Worm (Caenorhabditis elegans) whole organism, mixed stage, embryonic: ENCODE data around the gene K06A9.3.

Experiments used
- M03D4.4 ChIP-seq: sonication (generic microtip); optimal IDR thresholded peaks from 2 replicates; lab custom pipeline; 2017; ENCODE audit warnings: mild to moderate bottlenecking, missing genetic modification characterization, missing compliant biosample characterization
- bed-3 ChIP-seq: fragments of 200-800 bp; sonication (Bioruptor generic); optimal IDR thresholded peaks from 3 replicates; lab custom pipeline; 2018; ENCODE audit warnings: mild to moderate bottlenecking, missing genetic modification characterization, moderate library complexity, missing compliant biosample characterization
- blmp-1 ChIP-seq: fragments of 150-350 bp; optimal IDR thresholded peaks from 2 replicates; lab custom pipeline; 2014; ENCODE audit warnings: missing biosample characterization, missing genetic modification characterization
- ceh-39 ChIP-seq: fragments of 150-350 bp; optimal IDR thresholded peaks from 2 replicates; lab custom pipeline; 2014; ENCODE audit warnings: missing biosample characterization, missing genetic modification characterization
- ceh-43 ChIP-seq: fragments of 200-800 bp; sonication (Bioruptor generic); optimal IDR thresholded peaks from 2 replicates; lab custom pipeline; 2018; ENCODE audit warnings: mild to moderate bottlenecking, missing genetic modification characterization, moderate library complexity, missing compliant biosample characterization
- ceh-83 ChIP-seq: fragments of 200-800 bp; sonication (Bioruptor generic); optimal IDR thresholded peaks from 2 replicates; lab custom pipeline; 2018; ENCODE audit warnings: mild to moderate bottlenecking, missing genetic modification characterization, missing compliant biosample characterization
- ces-1 ChIP-seq: fragments of 150-350 bp; optimal IDR thresholded peaks from 2 replicates; lab custom pipeline; 2014; ENCODE audit warnings: missing biosample characterization, missing genetic modification reagents, missing genetic modification characterization
- cnd-1 ChIP-seq: fragments of 200-800 bp; sonication (Bioruptor generic); optimal IDR thresholded peaks from 2 replicates; lab custom pipeline; 2018; ENCODE audit warnings: mild to moderate bottlenecking, missing genetic modification characterization, missing compliant biosample characterization
- drap-1 ChIP-seq: fragments of 200-800 bp; sonication (Bioruptor generic); optimal IDR thresholded peaks from 3 replicates; lab custom pipeline; 2018; ENCODE audit warnings: mild to moderate bottlenecking, missing genetic modification characterization, missing compliant biosample characterization
- elt-1 ChIP-seq: sonication (generic microtip); optimal IDR thresholded peaks from 2 replicates; lab custom pipeline; 2017; ENCODE audit warnings: missing genetic modification characterization, mild to moderate bottlenecking, missing compliant biosample characterization, antibody characterized with exemption, moderate library complexity, borderline replicate concordance; ENCODE audit not compliant: insufficient read depth
- elt-3 ChIP-seq: fragments of 150-350 bp; optimal IDR thresholded peaks from 2 replicates; lab custom pipeline; 2014; ENCODE audit warnings: missing biosample characterization, missing genetic modification characterization
- flh-1 ChIP-seq: fragments of 200-800 bp; sonication (Bioruptor generic); optimal IDR thresholded peaks from 2 replicates; lab custom pipeline; 2018; ENCODE audit warnings: mild to moderate bottlenecking, missing genetic modification characterization, moderate library complexity, missing compliant biosample characterization
- ham-2 ChIP-seq: fragments of 200-800 bp; sonication (Bioruptor generic); optimal IDR thresholded peaks from 2 replicates; lab custom pipeline; 2018; ENCODE audit warnings: mild to moderate bottlenecking, missing genetic modification characterization, missing compliant biosample characterization
- hlh-1 ChIP-seq: fragments of 150-350 bp; optimal IDR thresholded peaks from 2 replicates; lab custom pipeline; 2014; ENCODE audit warnings: missing biosample characterization, missing genetic modification reagents, missing genetic modification characterization
- lin-13 ChIP-seq: fragments of 150-350 bp; optimal IDR thresholded peaks from 2 replicates; lab custom pipeline; 2014; ENCODE audit warnings: missing biosample characterization, missing genetic modification characterization
- mab-5 ChIP-seq: fragments of 150-350 bp; optimal IDR thresholded peaks from 2 replicates; lab custom pipeline; 2014; ENCODE audit warnings: missing biosample characterization, missing genetic modification characterization
- mep-1 ChIP-seq: fragments of 150-350 bp; optimal IDR thresholded peaks from 2 replicates; lab custom pipeline; 2017; ENCODE audit warnings: missing biosample characterization, missing genetic modification reagents, missing genetic modification characterization, inconsistent platforms
- mls-2 ChIP-seq: sonication (generic microtip); optimal IDR thresholded peaks from 2 replicates; lab custom pipeline; 2016; ENCODE audit warnings: mild to moderate bottlenecking, missing genetic modification characterization, moderate library complexity, missing compliant biosample characterization
- nhr-12 ChIP-seq: fragments of 150-350 bp; optimal IDR thresholded peaks from 2 replicates; lab custom pipeline; 2014; ENCODE audit warnings: missing biosample characterization, missing genetic modification characterization
- nhr-2 ChIP-seq: fragments of 150-350 bp; optimal IDR thresholded peaks from 2 replicates; lab custom pipeline; 2014; ENCODE audit warnings: missing biosample characterization, missing genetic modification characterization
- nhr-237 ChIP-seq: fragments of 150-350 bp; optimal IDR thresholded peaks from 2 replicates; lab custom pipeline; 2014; ENCODE audit warnings: missing biosample characterization, missing genetic modification characterization
- nhr-28 ChIP-seq: fragments of 150-350 bp; optimal IDR thresholded peaks from 2 replicates; lab custom pipeline; 2014; ENCODE audit warnings: missing biosample characterization, missing genetic modification characterization
- nhr-76 ChIP-seq: sonication (generic microtip); optimal IDR thresholded peaks from 2 replicates; lab custom pipeline; 2017; ENCODE audit warnings: missing biosample characterization, missing genetic modification characterization
- pha-4 ChIP-seq: fragments of 150-350 bp; optimal IDR thresholded peaks from 2 replicates; lab custom pipeline; 2018; ENCODE audit warnings: missing biosample characterization, missing genetic modification reagents, missing genetic modification characterization
- sem-2 ChIP-seq: fragments of 200-800 bp; sonication (Bioruptor generic); optimal IDR thresholded peaks from 2 replicates; lab custom pipeline; 2018; ENCODE audit warnings: mild to moderate bottlenecking, missing genetic modification characterization, missing compliant biosample characterization
- snpc-4 ChIP-seq: fragments of 150-350 bp; optimal IDR thresholded peaks from 2 replicates; lab custom pipeline; 2014; ENCODE audit warnings: missing biosample characterization, missing genetic modification characterization
- sptf-1 ChIP-seq: sonication (generic microtip); optimal IDR thresholded peaks from 2 replicates; lab custom pipeline; 2017; ENCODE audit warnings: mild to moderate bottlenecking, missing genetic modification characterization, moderate library complexity, missing compliant biosample characterization
- tbx-8 ChIP-seq: fragments of 200-800 bp; sonication (Bioruptor generic); optimal IDR thresholded peaks from 2 replicates; lab custom pipeline; 2018; ENCODE audit warnings: mild to moderate bottlenecking, missing genetic modification characterization, moderate library complexity, missing compliant biosample characterization
- unc-120 ChIP-seq: sonication (generic microtip); optimal IDR thresholded peaks from 2 replicates; lab custom pipeline; 2017; ENCODE audit warnings: missing genetic modification characterization, missing compliant biosample characterization; ENCODE audit not compliant: poor library complexity, severe bottlenecking
- unc-39 ChIP-seq: fragments of 150-350 bp; optimal IDR thresholded peaks from 2 replicates; lab custom pipeline; 2014; ENCODE audit warnings: missing biosample characterization, missing genetic modification characterization
- unc-62 ChIP-seq: fragments of 150-350 bp; optimal IDR thresholded peaks from 2 replicates; lab custom pipeline; 2014; ENCODE audit warnings: missing biosample characterization, missing genetic modification reagents, missing genetic modification characterization
- zip-8 ChIP-seq: fragments of 150-350 bp; optimal IDR thresholded peaks from 2 replicates; lab custom pipeline; 2014; ENCODE audit warnings: missing biosample characterization, missing genetic modification characterization
- ztf-11 ChIP-seq: fragments of 150-350 bp; optimal IDR thresholded peaks from 2 replicates; lab custom pipeline; 2014; ENCODE audit warnings: missing biosample characterization, missing genetic modification characterization

Gene K06A9.3

ce11 chrX:1541072-1541471, 5.9 kb upstream of the K06A9.3 start:
- TF ChIP-seq M03D4.4 (tag; lab: Kevin White, UChicago) (no peak), pha-4 (no peak), nhr-12 (tag; lab: Kevin White, UChicago) (no peak), unc-120 (tag; lab: Kevin White, UChicago) (no peak), mep-1 (no peak), unc-62 (GFP tag; lab: Kevin White, UChicago) (no peak), bed-3 (no peak)

ce11 chrX:1538830-1539229, 3.7 kb upstream of the K06A9.3 start:
- TF ChIP-seq ztf-11 (tag; lab: Kevin White, UChicago) = no peak
- TF ChIP-seq ceh-39 (tag; lab: Kevin White, UChicago) = no peak
- no peak for TF ChIP-seq ceh-43 (GFP tag; lab: Kevin White, UChicago)
- no peak for TF ChIP-seq zip-8 (tag; lab: Kevin White, UChicago)
- no peak for TF ChIP-seq ham-2 (GFP tag; lab: Kevin White, UChicago)
- no peak for TF ChIP-seq sptf-1 (tag; lab: Kevin White, UChicago)
- TF ChIP-seq drap-1 (GFP tag; lab: Kevin White, UChicago) = no peak
- TF ChIP-seq nhr-28 (tag; lab: Kevin White, UChicago) = no peak

ce11 chrX:1536138-1536537, 977 bp upstream of the K06A9.3 start, which contains the start of gene K06A9.2:
Gene K06A9.2, plus strand, starts transcription at chrX:1536366.
- TF ChIP-seq mep-1 (no peak), bed-3 (no peak), ceh-83 (no peak), M03D4.4 (tag; lab: Kevin White, UChicago) (no peak), nhr-237 (no peak), elt-1 (no peak), tbx-8 (no peak), zip-8 (tag; lab: Kevin White, UChicago) (no peak), cnd-1 (tag; lab: Kevin White, UChicago) (no peak), mab-5 (tag; lab: Kevin White, UChicago) (no peak), sptf-1 (tag; lab: Kevin White, UChicago) (no peak), ham-2 (GFP tag; lab: Kevin White, UChicago) (no peak), mls-2 (no peak), ztf-11 (tag; lab: Kevin White, UChicago) (no peak), snpc-4 (no peak), lin-13 (no peak), ceh-39 (tag; lab: Kevin White, UChicago) (no peak), hlh-1 (tag; lab: Kevin White, UChicago) (no peak), unc-120 (tag; lab: Kevin White, UChicago) (no peak)

- TF ChIP-seq nhr-76 (tag; lab: Kevin White, UChicago) (no peak), unc-120 (tag; lab: Kevin White, UChicago) (no peak), ceh-43 (GFP tag; lab: Kevin White, UChicago) (no peak), ham-2 (GFP tag; lab: Kevin White, UChicago) (no peak), hlh-1 (tag; lab: Kevin White, UChicago) (no peak), M03D4.4 (tag; lab: Kevin White, UChicago) (no peak), flh-1 (GFP tag; lab: Kevin White, UChicago) (no peak), sptf-1 (tag; lab: Kevin White, UChicago) (peak; percentile 44), blmp-1 (tag; lab: Kevin White, UChicago) (no peak), mls-2 (no peak), bed-3 (no peak), elt-3 (tag; lab: Kevin White, UChicago) (no peak), ces-1 (GFP tag; lab: Kevin White, UChicago) (no peak), drap-1 (GFP tag; lab: Kevin White, UChicago) (no peak), tbx-8 (no peak), sem-2 (GFP tag; lab: Kevin White, UChicago) (no peak), elt-1 (no peak), nhr-28 (tag; lab: Kevin White, UChicago) (no peak), mab-5 (tag; lab: Kevin White, UChicago) (no peak), unc-39 (tag; lab: Kevin White, UChicago) (no peak), mep-1 (peak; percentile 36), zip-8 (tag; lab: Kevin White, UChicago) (no peak), unc-62 (GFP tag; lab: Kevin White, UChicago) (no peak), nhr-237 (no peak), nhr-2 (tag; lab: Kevin White, UChicago) (peak; percentile 41)
Observed at ce11 chrX:1529013-1529412, 6.1 kb downstream of the K06A9.3 start.
